Worm (Caenorhabditis elegans) whole organism, L2 larva: ENCODE data around the gene unc-36.

Experiments
- ama-1 ChIP-seq: fragments of 150-350 bp; optimal IDR thresholded peaks from 2 replicates; lab custom pipeline; 2018; ENCODE audit warnings: inconsistent platforms
- crh-2 ChIP-seq: sonication (generic microtip); optimal IDR thresholded peaks from 2 replicates; lab custom pipeline; 2017; ENCODE audit warnings: missing biosample characterization, missing genetic modification characterization
- nhr-11 ChIP-seq: fragments of 150-350 bp; optimal IDR thresholded peaks from 2 replicates; lab custom pipeline; 2014; ENCODE audit warnings: missing biosample characterization, missing genetic modification characterization
- sma-9 ChIP-seq, 2 experiments: fragments of 150-350 bp in 1 of 2; sonication (generic microtip) in 1 of 2; optimal IDR thresholded peaks; 2 replicates each; lab custom pipeline; 2014 to 2016; ENCODE audit warnings: missing genetic modification characterization in 2 of 2, mild to moderate bottlenecking in 1 of 2, missing biosample characterization in 1 of 2, missing compliant biosample characterization in 1 of 2, missing genetic modification reagents in 1 of 2, moderate library complexity in 1 of 2
- zag-1 ChIP-seq: fragments of 150-350 bp; optimal IDR thresholded peaks from 2 replicates; lab custom pipeline; 2014; ENCODE audit warnings: missing biosample characterization, missing genetic modification characterization

ce11 chrIII:8175263-8175662 is 25.8 kb downstream of the unc-36 start:
- TF ChIP-seq crh-2 (tag; lab: Kevin White, UChicago) (no peak), sma-9 (GFP tag; optimal IDR thresholded peaks at IDR 0.05; lab: Kevin White, UChicago) (no peak), sma-9 (tag; optimal IDR thresholded peaks at IDR 0.05; lab: Kevin White, UChicago) (no peak), nhr-11 (tag; lab: Kevin White, UChicago) (no peak), zag-1 (tag; lab: Kevin White, UChicago) (no peak), ama-1 (lab: Kevin White, UChicago) (no peak)
